Worm (Caenorhabditis elegans): ENCODE measurements around the gene pes-4.

ce11 chrIII:1238704-1239103 lies 8.6 kb upstream of the pes-4 start, which contains the start of gene fbxa-61:
- TF ChIP-seq cog-1 (tag; optimal IDR thresholded peaks at IDR 0.05) (no peak), flt-1 (GFP tag; IDR thresholded peaks at IDR 0.05) (no peak), klf-2 (GFP tag; conservative IDR thresholded peaks at IDR 0.05) (no peak)

Data from whole organism, midembryonic.